Worm (Caenorhabditis elegans): ENCODE measurements around the gene F49F1.18.
"Not testable (repeated sequence)": the region's sequence is repeated elsewhere in the genome, so short reads cannot be mapped to it uniquely, and the experiment has no call there.

F49F1.18 gene

DNA sequence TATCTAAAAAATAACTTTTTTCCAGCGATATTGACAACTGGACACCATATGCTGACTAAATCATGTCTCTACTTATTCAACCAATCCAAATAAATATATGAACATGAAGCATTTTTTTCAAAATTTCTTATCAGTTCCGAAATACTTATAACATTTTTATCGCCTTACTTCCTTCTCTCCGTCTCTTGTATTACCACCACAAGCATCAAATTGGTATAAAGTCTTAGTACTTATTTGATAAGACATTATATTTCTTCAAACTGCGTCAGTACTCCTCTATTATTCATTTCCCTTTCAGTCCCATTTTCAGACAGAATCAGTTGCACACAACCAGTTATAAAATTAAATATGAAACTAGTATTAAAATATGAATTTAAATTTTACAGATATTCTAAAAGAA lies 7.7 kb upstream of the F49F1.18 start:
- TF ChIP-seq W03F9.2 (tag; optimal IDR thresholded peaks at IDR 0.05) (no peak), dao-5 (tag; optimal IDR thresholded peaks at IDR 0.05) (no peak), him-1 (tag; optimal IDR thresholded peaks at IDR 0.05) (no peak)

ce11 chrIV:4144784-4145183 lies 4.6 kb upstream of the F49F1.18 start, which contains the start of gene R07C12.3:
R07C12.3 (plus strand) TSS chrIV:4145084.
- no peak for TF ChIP-seq him-1 (tag; optimal IDR thresholded peaks at IDR 0.05)
- TF ChIP-seq dao-5 (tag; optimal IDR thresholded peaks at IDR 0.05) = no peak
- no peak for TF ChIP-seq W03F9.2 (tag; optimal IDR thresholded peaks at IDR 0.05)

DNA sequence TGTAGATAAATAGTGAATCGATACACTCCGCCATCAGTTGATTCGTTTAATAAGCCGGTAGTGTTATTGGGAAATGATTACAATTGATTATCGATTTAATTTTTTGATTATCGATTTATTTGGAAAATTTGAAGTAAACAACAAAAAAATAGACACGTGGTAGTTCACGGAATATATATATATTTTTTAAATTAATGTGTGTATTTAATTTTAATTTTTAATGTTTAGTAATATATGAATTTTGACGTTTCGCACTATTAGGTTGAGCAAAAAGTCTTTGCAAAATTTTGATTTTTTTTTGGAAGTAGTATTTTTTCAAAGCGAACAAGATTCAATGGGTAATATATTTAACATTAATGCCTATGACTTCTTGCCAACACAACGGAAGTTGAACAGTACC lies 2.8 kb upstream of the F49F1.18 start, which contains the start of gene F49F1.12:
F49F1.12 (minus strand) TSS at position 101 of the 400 bp plus-strand sequence.
- not testable (repeated sequence) for TF ChIP-seq W03F9.2, him-1, dao-5 (tag; optimal IDR thresholded peaks at IDR 0.05)

DNA sequence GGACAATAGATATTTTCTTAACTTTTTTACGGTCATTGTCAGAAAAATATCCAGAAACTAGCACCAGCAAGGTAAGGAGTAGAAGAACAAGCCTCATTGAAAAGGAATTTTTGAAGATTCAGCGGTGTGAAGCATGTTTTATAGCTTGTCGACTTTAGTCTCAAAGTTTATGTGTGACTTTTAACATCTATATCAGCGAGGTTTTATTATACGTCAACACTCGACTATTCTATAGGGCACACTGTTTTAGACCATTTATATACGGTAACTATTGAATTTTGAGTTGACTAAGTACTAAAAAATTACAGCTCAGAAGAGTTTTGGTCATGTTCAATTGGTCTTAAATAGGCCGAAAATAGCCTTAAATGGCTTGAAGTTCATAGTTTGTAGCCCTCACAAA lies 1.1 kb upstream of the F49F1.18 start, which contains the start of gene F49F1.11:
F49F1.11 (minus strand) TSS at position 101 of the 400 bp plus-strand sequence.
- TF ChIP-seq him-1 (tag; optimal IDR thresholded peaks at IDR 0.05) = no peak
- no peak for TF ChIP-seq W03F9.2 (tag; optimal IDR thresholded peaks at IDR 0.05)

DNA sequence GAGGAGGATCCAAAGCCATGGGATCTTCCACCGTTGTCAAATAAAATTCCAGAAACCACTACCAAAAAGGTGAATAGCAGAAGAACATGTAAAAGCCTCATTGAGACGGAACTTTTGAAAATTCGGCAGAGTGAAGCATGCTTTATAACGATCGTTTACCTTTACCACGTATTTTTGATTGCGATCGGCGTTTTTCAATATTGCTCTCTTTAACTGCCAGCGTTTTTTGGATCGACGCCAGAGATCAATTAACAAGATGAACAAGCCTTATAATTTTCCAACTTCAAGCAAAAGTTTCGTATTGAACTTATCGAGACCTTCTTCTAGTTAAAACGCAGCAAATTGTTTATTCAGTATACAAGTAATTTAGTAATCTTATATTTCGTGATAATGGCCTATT lies 1.1 kb downstream of the F49F1.18 start, which contains the start of gene F49F1.10:
F49F1.10 (minus strand) TSS at position 101 of the 400 bp plus-strand sequence.
- no peak for TF ChIP-seq W03F9.2 (tag; optimal IDR thresholded peaks at IDR 0.05)
- no peak for TF ChIP-seq him-1 (tag; optimal IDR thresholded peaks at IDR 0.05)
- no peak for TF ChIP-seq dao-5 (tag; optimal IDR thresholded peaks at IDR 0.05)

DNA sequence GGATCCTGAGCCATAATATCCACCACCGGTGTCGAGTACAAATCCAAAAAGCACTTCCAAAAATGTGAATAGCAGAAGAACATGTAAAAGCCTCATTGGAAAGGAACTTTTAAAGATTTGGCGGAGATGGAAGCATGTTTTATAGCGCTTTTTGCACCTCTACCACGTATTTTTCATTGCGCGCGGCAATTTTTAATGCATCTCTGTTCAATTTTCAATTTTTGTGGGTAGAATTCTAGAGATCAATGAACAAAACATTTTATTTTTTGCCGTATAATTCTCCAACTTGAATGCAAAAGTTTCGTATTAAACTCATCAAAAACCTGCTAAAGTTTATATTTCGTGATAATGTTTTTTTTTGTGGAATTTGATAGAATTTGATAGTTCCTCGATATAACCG lies 2.7 kb downstream of the F49F1.18 start, which contains the start of gene F49F1.9:
F49F1.9 (minus strand) TSS at position 101 of the 400 bp plus-strand sequence.
- TF ChIP-seq dao-5 (tag; optimal IDR thresholded peaks at IDR 0.05) (no peak), W03F9.2 (tag; optimal IDR thresholded peaks at IDR 0.05) (no peak), him-1 (tag; optimal IDR thresholded peaks at IDR 0.05) (no peak)

- TF ChIP-seq W03F9.2 (tag; optimal IDR thresholded peaks at IDR 0.05) = no peak
- TF ChIP-seq him-1 (tag; optimal IDR thresholded peaks at IDR 0.05) = no peak
- TF ChIP-seq dao-5 (tag; optimal IDR thresholded peaks at IDR 0.05) = no peak
These were observed 4.4 kb downstream of the F49F1.18 start, which contains the start of gene F49F1.17 for ce11 chrIV:4135744-4136143. F49F1.17 (minus strand) TSS chrIV:4135844.

DNA sequence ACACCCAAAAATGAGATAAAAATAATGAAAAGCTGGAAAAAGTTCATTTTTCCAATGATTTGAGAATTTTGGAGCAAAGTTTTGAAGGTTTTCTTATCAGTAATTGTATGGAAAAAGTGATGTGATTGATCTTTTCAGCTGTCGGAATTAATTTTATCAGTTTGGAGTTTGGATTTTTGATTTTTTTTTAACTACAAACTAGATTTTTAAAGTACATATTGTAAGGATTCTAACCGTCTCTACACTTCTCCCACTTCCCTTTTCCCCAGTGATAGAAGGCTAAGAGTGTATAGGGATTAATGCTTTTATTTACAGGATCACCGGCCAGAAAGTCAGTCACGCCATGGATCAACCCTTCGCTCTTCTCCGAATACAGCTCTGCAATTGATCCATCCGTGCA lies 14.5 kb downstream of the F49F1.18 start, which contains the start of gene F49F1.7:
F49F1.7 (minus strand) TSS at position 101 of the 400 bp plus-strand sequence.
- not testable (repeated sequence) for TF ChIP-seq dao-5, W03F9.2, him-1 (tag; optimal IDR thresholded peaks at IDR 0.05)

ce11 chrIV:4123083-4123482 lies 17.1 kb downstream of the F49F1.18 start, which contains the start of gene mul-1:
mul-1 (minus strand) TSS chrIV:4123166.
- no peak for TF ChIP-seq him-1 (tag; optimal IDR thresholded peaks at IDR 0.05)
- TF ChIP-seq dao-5 (tag; optimal IDR thresholded peaks at IDR 0.05) = no peak
- TF ChIP-seq W03F9.2 (tag; optimal IDR thresholded peaks at IDR 0.05) = no peak

DNA sequence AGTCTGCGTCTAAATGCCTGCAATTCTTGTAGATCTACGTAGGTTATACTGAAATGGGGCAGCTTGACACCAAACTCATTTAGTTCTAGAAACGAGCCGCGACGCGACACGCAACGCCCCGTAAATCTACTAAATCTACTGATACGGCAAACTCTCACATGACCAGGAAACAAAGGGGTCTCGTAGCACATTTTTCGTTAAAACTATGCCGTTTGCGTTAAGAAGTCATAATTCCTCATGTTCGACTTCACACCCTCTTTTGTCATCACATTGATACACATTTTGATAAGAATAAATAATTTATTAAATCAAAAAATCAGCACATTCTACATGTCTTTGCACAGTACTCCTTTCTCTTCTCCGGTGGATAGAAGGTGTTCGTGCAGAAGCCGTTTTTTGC lies 19.1 kb downstream of the F49F1.18 start:
- TF ChIP-seq dao-5 (tag; optimal IDR thresholded peaks at IDR 0.05) = no peak
- no peak for TF ChIP-seq him-1 (tag; optimal IDR thresholded peaks at IDR 0.05)
- no peak for TF ChIP-seq W03F9.2 (tag; optimal IDR thresholded peaks at IDR 0.05)

ce11 chrIV:4120263-4120662 lies 19.9 kb downstream of the F49F1.18 start, which contains the start of gene F49F1.5:
F49F1.5 (minus strand) TSS chrIV:4120415.
- TF ChIP-seq W03F9.2 (tag; optimal IDR thresholded peaks at IDR 0.05) (no peak), him-1 (tag; optimal IDR thresholded peaks at IDR 0.05) (no peak), dao-5 (tag; optimal IDR thresholded peaks at IDR 0.05) (no peak)

ce11 chrIV:4117432-4117831 lies 22.7 kb downstream of the F49F1.18 start, which contains the start of gene drd-50:
drd-50 (plus strand) TSS chrIV:4117732.
- TF ChIP-seq W03F9.2 (tag; optimal IDR thresholded peaks at IDR 0.05) (no peak), dao-5 (tag; optimal IDR thresholded peaks at IDR 0.05) (no peak), him-1 (tag; optimal IDR thresholded peaks at IDR 0.05) (no peak)

DNA sequence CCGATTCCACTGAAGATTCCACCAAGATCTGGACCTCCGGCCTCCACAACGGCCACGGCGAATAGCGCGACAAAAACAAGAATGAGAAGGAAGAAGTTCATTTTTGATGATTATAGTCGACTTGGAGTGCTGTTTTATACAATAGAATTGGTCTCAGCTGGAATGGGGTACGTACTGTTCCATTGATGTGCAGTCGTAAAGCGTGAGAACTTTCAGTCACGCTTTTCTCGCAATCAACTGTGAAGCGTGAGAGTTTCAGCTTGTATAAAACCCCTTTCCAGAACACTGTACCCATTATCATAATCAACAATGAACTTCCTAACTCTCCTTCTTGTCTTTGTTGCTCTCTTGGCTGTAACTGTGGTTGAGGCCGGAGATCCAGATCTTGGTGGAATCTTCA lies 24.5 kb downstream of the F49F1.18 start, which contains the start of the genes F49F1.4 and F49F1.2:
F49F1.4 (minus strand) TSS at position 101 of the 400 bp plus-strand sequence.
F49F1.2 (plus strand) TSS at position 310 of the 400 bp plus-strand sequence.
- TF ChIP-seq dao-5 (tag; optimal IDR thresholded peaks at IDR 0.05) (no peak), him-1 (tag; optimal IDR thresholded peaks at IDR 0.05) (no peak)

ce11 chrIV:4114526-4114925 lies 25.6 kb downstream of the F49F1.18 start, which contains the start of gene F49F1.15:
F49F1.15 (minus strand) TSS chrIV:4114626.
- no peak for TF ChIP-seq him-1 (tag; optimal IDR thresholded peaks at IDR 0.05)
- no peak for TF ChIP-seq W03F9.2 (tag; optimal IDR thresholded peaks at IDR 0.05)
- TF ChIP-seq dao-5 (tag; optimal IDR thresholded peaks at IDR 0.05) = no peak

All from whole organism, L4/young adult.